Fruit fly (Drosophila melanogaster) whole organism, adult: ENCODE measurements around the gene CG13074.

Experiments used
- CG11617 ChIP-seq: fragments of 200-800 bp; sonication (Bioruptor generic); optimal IDR thresholded peaks from 2 replicates; lab custom pipeline; 2017; ENCODE audit warnings: mild to moderate bottlenecking, missing biosample characterization, missing genetic modification reagents, missing genetic modification characterization
- CG1620 ChIP-seq: fragments of 200-800 bp; sonication (Bioruptor generic); optimal IDR thresholded peaks from 2 replicates; lab custom pipeline; 2016; ENCODE audit warnings: missing biosample characterization, missing genetic modification characterization
- CG33017 ChIP-seq: fragments of 200-800 bp; sonication (Bioruptor generic); optimal IDR thresholded peaks from 2 replicates; lab custom pipeline; 2018; ENCODE audit warnings: missing biosample characterization, mild to moderate bottlenecking, missing genetic modification characterization, moderate library complexity
- CG7101 ChIP-seq: fragments of 200-800 bp; sonication (Bioruptor generic); optimal IDR thresholded peaks from 2 replicates; lab custom pipeline; 2018; ENCODE audit warnings: missing biosample characterization, mild to moderate bottlenecking, missing genetic modification characterization, moderate library complexity
- Crg-1 ChIP-seq: fragments of 200-800 bp; sonication (Bioruptor generic); optimal IDR thresholded peaks from 2 replicates; lab custom pipeline; 2016; ENCODE audit warnings: missing biosample characterization, missing genetic modification characterization
- Hr96 ChIP-seq: fragments of 200-800 bp; sonication (Bioruptor generic); optimal IDR thresholded peaks from 2 replicates; lab custom pipeline; 2016; ENCODE audit warnings: missing biosample characterization, missing genetic modification characterization
- Mnt ChIP-seq: fragments of 200-800 bp; sonication (Bioruptor generic); optimal IDR thresholded peaks from 2 replicates; lab custom pipeline; 2016; ENCODE audit warnings: missing biosample characterization, mild to moderate bottlenecking, missing genetic modification characterization
- cic ChIP-seq: fragments of 200-800 bp; sonication (Bioruptor generic); optimal IDR thresholded peaks from 2 replicates; lab custom pipeline; 2017; ENCODE audit warnings: missing biosample characterization, mild to moderate bottlenecking, missing genetic modification characterization, moderate library complexity
- kay ChIP-seq: fragments of 200-800 bp; sonication (Bioruptor generic); peaks from one replicate; lab custom pipeline; 2016; ENCODE audit warnings: missing biosample characterization, missing genetic modification characterization, borderline replicate concordance
- pad ChIP-seq: fragments of 200-800 bp; sonication (Bioruptor generic); optimal IDR thresholded peaks from 3 replicates; lab custom pipeline; 2017; ENCODE audit warnings: missing biosample characterization, missing genetic modification characterization, mild to moderate bottlenecking, moderate library complexity, missing genetic modification reagents
- tj ChIP-seq: fragments of 200-800 bp; sonication (Bioruptor generic); optimal IDR thresholded peaks from 3 replicates; lab custom pipeline; 2017; ENCODE audit warnings: missing biosample characterization, mild to moderate bottlenecking, missing genetic modification characterization, moderate library complexity
- toe ChIP-seq: fragments of 200-800 bp; sonication (Bioruptor generic); optimal IDR thresholded peaks from 2 replicates; lab custom pipeline; 2016; ENCODE audit warnings: missing biosample characterization, missing genetic modification characterization

DNA sequence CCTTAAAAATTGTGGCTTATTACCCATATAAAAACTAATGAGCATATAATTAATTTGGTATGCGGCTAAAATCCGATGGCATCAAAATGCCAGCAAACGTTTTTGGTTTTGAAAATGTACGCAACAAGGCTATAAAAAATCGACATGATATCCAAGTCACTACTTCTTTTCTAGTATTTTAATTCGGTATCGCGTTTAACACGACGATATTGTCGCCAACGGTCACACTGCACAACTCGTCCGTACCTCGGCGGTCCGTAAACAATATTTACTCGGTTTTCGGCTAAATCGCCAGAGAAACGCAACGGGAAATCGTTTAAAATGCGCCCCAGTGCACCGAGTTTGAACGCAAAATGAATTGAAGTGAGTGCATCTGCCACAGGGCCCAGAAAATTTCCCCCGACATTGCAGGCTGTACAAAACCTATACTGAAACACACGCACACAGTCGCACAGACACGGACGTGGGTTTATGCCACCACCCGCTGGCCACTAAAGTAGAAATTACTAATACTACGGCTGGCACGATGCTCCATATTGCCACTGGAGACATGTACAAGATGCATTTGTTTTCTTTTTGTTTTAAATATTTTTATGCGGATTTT lies 15.8 kb upstream of the CG13074 start, which contains the start of gene Taf4:
- no peak for TF ChIP-seq CG33017
- no peak for TF ChIP-seq CG7101 (tag; lab: Kevin White, UChicago)
- TF ChIP-seq Mnt (GFP tag; lab: Kevin White, UChicago) = no peak
- no peak for TF ChIP-seq kay
- no peak for TF ChIP-seq CG1620
- TF ChIP-seq Hr96 (GFP tag; lab: Kevin White, UChicago) = no peak
- TF ChIP-seq tj (GFP tag; lab: Kevin White, UChicago) = no peak
- no peak for TF ChIP-seq cic (GFP tag; lab: Kevin White, UChicago)
- TF ChIP-seq toe (GFP tag; lab: Kevin White, UChicago) = no peak
- TF ChIP-seq pad (GFP tag; lab: Kevin White, UChicago) = no peak
- TF ChIP-seq Crg-1 (GFP tag; lab: Kevin White, UChicago) = no peak
- TF ChIP-seq CG11617 (GFP tag; lab: Kevin White, UChicago) = no peak
